Fruit fly (Drosophila melanogaster): ENCODE results near the gene Srx.

dm6 chrX:17852457-17852856 is 4.3 kb upstream of the Srx start, which contains the start of gene CG32554:
- TF ChIP-seq crp (GFP tag; optimal IDR thresholded peaks at IDR 0.05) (peak in 1 of 2 experiments; percentile 60), CTCF (GFP tag; optimal IDR thresholded peaks at IDR 0.05) (peak; percentile 35), CG7928 (GFP tag; optimal IDR thresholded peaks at IDR 0.05) (no peak), CG7963 (GFP tag; IDR thresholded peaks at IDR 0.05; ENCODE audit: partially characterized antibody) (peak; percentile 84), sr (GFP tag; IDR thresholded peaks at IDR 0.05) (no peak), psq (GFP tag; optimal IDR thresholded peaks at IDR 0.05) (no peak), Mrtf (GFP tag; IDR thresholded peaks at IDR 0.05) (no peak), h (optimal IDR thresholded peaks at IDR 0.05) (no peak), Sry-β (GFP tag; optimal IDR thresholded peaks at IDR 0.05) (no peak)
